Fruit fly (Drosophila melanogaster): ENCODE measurements around the gene FER.

Gene FER

DNA sequence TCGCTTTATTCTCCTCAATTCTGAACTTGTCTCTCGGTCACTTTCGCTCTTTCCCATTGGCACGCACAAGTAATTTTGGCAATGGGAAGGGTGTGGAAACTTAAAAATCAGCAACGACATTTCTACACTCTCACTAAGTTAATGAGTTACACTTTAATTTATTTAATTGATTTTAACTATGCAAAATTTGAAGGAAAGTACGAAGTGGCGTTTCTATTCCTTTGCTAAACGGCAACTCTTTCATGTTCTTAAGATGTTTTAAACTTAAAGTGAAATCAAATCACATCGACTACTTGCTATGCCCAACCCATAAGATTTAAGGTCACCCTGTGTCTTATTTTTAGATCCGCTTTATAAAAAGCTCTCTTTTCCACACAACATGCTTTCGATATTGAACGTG, 23.9 kb downstream of the FER start (continued):
- TF ChIP-seq nom (GFP tag; optimal IDR thresholded peaks at IDR 0.05) (no peak), Fer3 (tag; optimal IDR thresholded peaks at IDR 0.05) (peak; percentile 69), Camta (GFP tag; optimal IDR thresholded peaks at IDR 0.05) (peak; percentile 26), CG32772 (GFP tag; IDR thresholded peaks at IDR 0.05) (peak; percentile 44; the same call in 1 of the 2 replicates), chinmo (GFP tag; IDR thresholded peaks at IDR 0.05; ENCODE audit: partially characterized antibody) (0 out of 4 replicates have a peak, but pooled peaks have one; percentile 29), sim (GFP tag; IDR thresholded peaks at IDR 0.05) (no peak), Xrp1 (GFP tag; IDR thresholded peaks at IDR 0.05) (peak; percentile 46; the same call in 1 of the 2 replicates), CG15011 (GFP tag; optimal IDR thresholded peaks at IDR 0.05) (peak; percentile 0), CG17186 (GFP tag; optimal IDR thresholded peaks at IDR 0.05) (no peak), Sin3A (optimal IDR thresholded peaks at IDR 0.05) (no peak), row (GFP tag; IDR thresholded peaks at IDR 0.05) (peak; percentile 85), sob (GFP tag; IDR thresholded peaks at IDR 0.05) (peak; percentile 74), CG11696 (GFP tag; IDR thresholded peaks at IDR 0.05) (peak; percentile 29; the same call in 1 of the 2 replicates), seq (GFP tag; IDR thresholded peaks at IDR 0.05) (peak; percentile 60; the same call in 1 of the 2 replicates), Vsx1 (GFP tag; optimal IDR thresholded peaks at IDR 0.05) (no peak), Pdp1 (GFP tag; optimal IDR thresholded peaks at IDR 0.05) (peak; percentile 28 to 49), CG12769 (tag; optimal IDR thresholded peaks at IDR 0.05) (peak; percentile 45), CG11247 (GFP tag; IDR thresholded peaks at IDR 0.05) (0 out of 2 replicates have a peak, but pooled peaks have one; percentile 27), CG1602 (GFP tag; optimal IDR thresholded peaks at IDR 0.05) (no peak), CG11504 (tag; optimal IDR thresholded peaks at IDR 0.05) (peak; percentile 72), CG14441 (GFP tag; IDR thresholded peaks at IDR 0.05) (peak; percentile 68), sd (tag; optimal IDR thresholded peaks at IDR 0.05) (peak; percentile 53), PHDP (tag; optimal IDR thresholded peaks at IDR 0.05) (peak; percentile 69), Sox102F (GFP tag; optimal IDR thresholded peaks at IDR 0.05) (peak; percentile 71), odd (GFP tag; optimal IDR thresholded peaks at IDR 0.05) (peak; percentile 31), CG11723 (GFP tag; optimal IDR thresholded peaks at IDR 0.05) (peak; percentile 5), Hsf (GFP tag; optimal IDR thresholded peaks at IDR 0.05) (peak; percentile 34), Ada2b (GFP tag; IDR thresholded peaks at IDR 0.05) (peak; percentile 69), CG10979 (tag; optimal IDR thresholded peaks at IDR 0.05) (no peak), CG8944 (GFP tag; optimal IDR thresholded peaks at IDR 0.05) (no peak), Hey (tag; optimal IDR thresholded peaks at IDR 0.05) (no peak), hkb (optimal IDR thresholded peaks at IDR 0.05) (no peak), hkb (GFP tag; IDR thresholded peaks at IDR 0.05) (peak; percentile 74), CG15514 (GFP tag; optimal IDR thresholded peaks at IDR 0.05) (peak; percentile 28), Rfx (GFP tag; IDR thresholded peaks at IDR 0.05) (peak; percentile 81; the same call in 1 of the 2 replicates), CG4617 (GFP tag; optimal IDR thresholded peaks at IDR 0.05; ENCODE audit: borderline replicate concordance) (no peak), CG30403 (GFP tag; optimal IDR thresholded peaks at IDR 0.05) (peak; percentile 62), CG9727 (GFP tag; optimal IDR thresholded peaks at IDR 0.05) (peak; percentile 15), Sry-β (GFP tag; optimal IDR thresholded peaks at IDR 0.05) (no peak), Ptx1 (GFP tag; IDR thresholded peaks at IDR 0.05) (peak; percentile 69; the same call in 1 of the 2 replicates), fd96Cb (tag; optimal IDR thresholded peaks at IDR 0.05) (peak; percentile 40), pzg (GFP tag; optimal IDR thresholded peaks at IDR 0.05) (no peak), sna (GFP tag; IDR thresholded peaks at IDR 0.05; ENCODE audit: partially characterized antibody) (no peak), ssp (GFP tag; IDR thresholded peaks at IDR 0.05) (peak; percentile 31; the same call in 1 of the 2 replicates), fd102C (GFP tag; optimal IDR thresholded peaks at IDR 0.05) (no peak), Hr51 (GFP tag; optimal IDR thresholded peaks at IDR 0.05) (peak in 1 of 2 experiments; percentile 84), cas (GFP tag; IDR thresholded peaks at IDR 0.05) (no peak), dmrt11E (tag; optimal IDR thresholded peaks at IDR 0.05) (no peak), CG34224 (GFP tag; IDR thresholded peaks at IDR 0.05; ENCODE audit: partially characterized antibody) (no peak), Nf-YC (tag; optimal IDR thresholded peaks at IDR 0.05) (peak; percentile 57)

Data from whole organism, embryonic.